Worm (Caenorhabditis elegans): ENCODE measurements around the gene C05B5.2.
A peak's percentile ranks its signal among the peaks of the same experiment; 100 is the strongest.

C05B5.2 gene

DNA sequence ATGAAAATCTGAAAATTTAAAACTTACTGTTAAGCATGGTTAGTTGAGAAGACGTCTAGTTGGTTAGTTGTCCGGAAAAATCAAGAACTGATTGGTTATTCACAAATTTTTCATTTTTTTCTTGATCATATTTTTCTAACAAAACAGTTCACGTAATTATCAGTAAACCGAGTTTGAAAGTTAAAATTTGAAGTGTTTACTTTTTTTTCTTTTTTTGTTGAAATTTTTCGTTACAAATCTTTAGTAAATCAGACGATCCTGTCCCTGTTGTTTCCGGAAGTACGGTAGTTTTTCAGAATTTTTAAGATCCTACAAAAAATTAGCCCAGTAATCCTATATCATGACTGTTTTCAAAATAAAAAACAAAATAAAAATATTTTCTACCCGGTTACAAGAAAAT, at the start of gene C05B5.2:
Gene C05B5.2 (minus strand): TSS at position 101 of the 400 bp plus-strand sequence.
- TF ChIP-seq lsy-2 (tag; optimal IDR thresholded peaks at IDR 0.05), result no peak
- TF ChIP-seq lin-13 (GFP tag; optimal IDR thresholded peaks at IDR 0.05), result no peak
- no peak for TF ChIP-seq ceh-62 (tag; optimal IDR thresholded peaks at IDR 0.05)
- TF ChIP-seq snpc-1.2 (GFP tag; IDR thresholded peaks at IDR 0.05), result no peak
- no peak for TF ChIP-seq daf-16 (GFP tag; optimal IDR thresholded peaks at IDR 0.05)
- TF ChIP-seq daf-16 (tag; optimal IDR thresholded peaks at IDR 0.05), result no peak
- TF ChIP-seq aha-1 (tag), result no peak

DNA sequence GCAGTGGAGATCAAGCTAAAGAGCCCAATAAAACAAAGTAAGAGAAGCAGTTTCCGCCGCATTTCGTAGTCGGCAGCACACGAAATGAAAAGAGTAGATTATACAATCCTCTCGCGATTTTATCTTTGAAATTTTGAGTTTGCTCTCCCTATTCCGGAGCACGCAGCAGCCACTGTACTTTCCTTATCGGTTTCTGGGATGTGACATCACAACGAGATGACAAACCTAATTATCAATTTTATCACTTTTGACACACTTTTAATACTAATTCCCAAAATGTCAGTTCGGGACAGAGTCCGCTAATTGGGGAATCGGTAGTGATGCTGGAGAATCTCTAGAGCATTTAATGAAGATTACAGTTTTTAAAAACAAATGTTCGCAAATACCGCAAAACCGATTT, 49.4 kb upstream of the C05B5.2 start, which contains the start of gene T16G12.1:
Gene T16G12.1 (minus strand): TSS at position 176 of the 400 bp plus-strand sequence.
- TF ChIP-seq fkh-10 (GFP tag; optimal IDR thresholded peaks at IDR 0.05) (no peak), jun-1 (tag; optimal IDR thresholded peaks at IDR 0.05) (no peak), unc-130 (GFP tag; optimal IDR thresholded peaks at IDR 0.05) (no peak), nhr-111 (GFP tag; optimal IDR thresholded peaks at IDR 0.05) (no peak), nhr-28 (tag; optimal IDR thresholded peaks at IDR 0.05) (peak; percentile 64), set-16 (GFP tag; IDR thresholded peaks at IDR 0.05) (no peak), tag-97 (GFP tag; IDR thresholded peaks at IDR 0.05) (no peak), tra-1 (GFP tag; IDR thresholded peaks at IDR 0.05) (peak; percentile 39; the same call in 1 of the 2 replicates), duxl-1 (tag; optimal IDR thresholded peaks at IDR 0.05; ENCODE audit: poor library complexity) (no peak), pha-4 (GFP tag; IDR thresholded peaks at IDR 0.05) (no peak), pha-4 (tag; optimal IDR thresholded peaks at IDR 0.05) (no peak), attf-4 (tag; optimal IDR thresholded peaks at IDR 0.05) (no peak), T26A8.4 (GFP tag; IDR thresholded peaks at IDR 0.05) (no peak), lin-39 (tag; optimal IDR thresholded peaks at IDR 0.05) (no peak), unc-62 (GFP tag; optimal IDR thresholded peaks at IDR 0.05 in 1 of 2) (no peak), unc-62 (tag; optimal IDR thresholded peaks at IDR 0.05) (no peak), nhr-102 (tag; optimal IDR thresholded peaks at IDR 0.05) (no peak), ceh-20 (GFP tag; IDR thresholded peaks at IDR 0.05) (no peak), mdl-1 (tag; optimal IDR thresholded peaks at IDR 0.05) (no peak), zip-2 (tag; optimal IDR thresholded peaks at IDR 0.05) (no peak), arid-1 (GFP tag; conservative IDR thresholded peaks at IDR 0.05) (no peak), php-3 (GFP tag; IDR thresholded peaks at IDR 0.05) (no peak), spr-1 (tag; optimal IDR thresholded peaks at IDR 0.05) (no peak), Y105C5A.15 (GFP tag; IDR thresholded peaks at IDR 0.05) (no peak), aha-1 (tag) (no peak), hlh-11 (tag; optimal IDR thresholded peaks at IDR 0.05) (peak; percentile 42), nhr-76 (tag; optimal IDR thresholded peaks at IDR 0.05) (no peak), dmd-6 (GFP tag; IDR thresholded peaks at IDR 0.05) (peak; percentile 70), zag-1 (tag; optimal IDR thresholded peaks at IDR 0.05) (no peak), pqm-1 (tag; optimal IDR thresholded peaks at IDR 0.05) (peak; percentile 68), dmd-8 (GFP tag; IDR thresholded peaks at IDR 0.05) (no peak), skn-1 (tag; optimal IDR thresholded peaks at IDR 0.05) (no peak), sdz-12 (GFP tag; optimal IDR thresholded peaks at IDR 0.05) (no peak), aly-2 (tag; optimal IDR thresholded peaks at IDR 0.05) (no peak), fos-1 (tag; optimal IDR thresholded peaks at IDR 0.05) (no peak), snpc-4 (tag; optimal IDR thresholded peaks at IDR 0.05) (no peak), Y48G9A.11 (GFP tag; IDR thresholded peaks at IDR 0.05) (no peak), mep-1 (tag; optimal IDR thresholded peaks at IDR 0.05) (no peak), ztf-7 (tag; optimal IDR thresholded peaks at IDR 0.05) (no peak), nhr-6 (tag; optimal IDR thresholded peaks at IDR 0.05) (no peak)
